Worm (Caenorhabditis elegans): ENCODE measurements around the gene T19D7.6.
A peak's percentile ranks its signal among the peaks of the same experiment; 100 is the strongest.

T19D7.6 gene

ce11 chrX:646493-646892 is 24.1 kb downstream of the T19D7.6 start:
- peak; percentile 20 for TF ChIP-seq crh-2 (tag; optimal IDR thresholded peaks at IDR 0.05)
- TF ChIP-seq fos-1 (tag; optimal IDR thresholded peaks at IDR 0.05) = peak; percentile 52
- peak; percentile 8 for TF ChIP-seq sma-9 (GFP tag; optimal IDR thresholded peaks at IDR 0.05)
- TF ChIP-seq sma-9 (tag; optimal IDR thresholded peaks at IDR 0.05) = no peak
- TF ChIP-seq lin-13 (GFP tag; optimal IDR thresholded peaks at IDR 0.05) = no peak
- no peak for TF ChIP-seq nhr-77 (tag; optimal IDR thresholded peaks at IDR 0.05)

- TF ChIP-seq elt-1 (tag; optimal IDR thresholded peaks at IDR 0.05) (no peak), nhr-21 (tag; optimal IDR thresholded peaks at IDR 0.05) (no peak), blmp-1 (tag; optimal IDR thresholded peaks at IDR 0.05; ENCODE audit: insufficient read depth) (no peak), lin-13 (GFP tag; optimal IDR thresholded peaks at IDR 0.05) (no peak), nhr-77 (tag; optimal IDR thresholded peaks at IDR 0.05) (no peak), nhr-11 (tag; optimal IDR thresholded peaks at IDR 0.05) (no peak), peb-1 (tag; optimal IDR thresholded peaks at IDR 0.05) (no peak), crh-2 (tag; optimal IDR thresholded peaks at IDR 0.05) (no peak), lsy-2 (tag; optimal IDR thresholded peaks at IDR 0.05) (no peak), unc-55 (GFP tag; optimal IDR thresholded peaks at IDR 0.05) (no peak), gmeb-1 (tag; optimal IDR thresholded peaks at IDR 0.05) (peak; percentile 36), nhr-10 (tag; optimal IDR thresholded peaks at IDR 0.05) (no peak), mdl-1 (tag; optimal IDR thresholded peaks at IDR 0.05) (no peak), lin-11 (tag; optimal IDR thresholded peaks at IDR 0.05) (no peak), F13H6.1 (tag; optimal IDR thresholded peaks at IDR 0.05) (peak; percentile 2), ztf-4 (tag; optimal IDR thresholded peaks at IDR 0.05) (no peak), sma-3 (GFP tag; optimal IDR thresholded peaks at IDR 0.05) (no peak), fos-1 (tag; optimal IDR thresholded peaks at IDR 0.05) (peak; percentile 75), ceh-82 (tag; optimal IDR thresholded peaks at IDR 0.05) (no peak), egl-27 (tag; optimal IDR thresholded peaks at IDR 0.05) (no peak)
Observed at ce11 chrX:645589-645988, 25.0 kb downstream of the T19D7.6 start.

DNA sequence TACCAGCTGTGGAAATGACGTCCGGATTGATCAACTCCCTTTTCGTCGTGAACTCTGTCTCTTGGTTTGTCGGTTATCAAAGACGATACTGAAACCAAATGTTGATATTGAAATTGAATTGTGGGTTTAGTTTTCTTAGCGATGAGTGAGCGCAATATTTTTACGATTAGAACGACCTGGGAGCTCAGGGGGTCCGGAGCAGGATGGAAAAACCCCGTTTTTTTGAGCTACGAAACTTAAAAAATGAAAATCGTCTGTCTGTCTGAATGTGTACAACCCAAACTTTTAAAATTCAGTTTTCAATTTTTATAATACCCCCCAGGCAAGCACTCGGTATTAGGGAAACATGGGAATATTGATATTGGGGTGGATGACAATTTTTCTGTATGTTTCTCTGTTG is 27.8 kb downstream of the T19D7.6 start:
- TF ChIP-seq unc-62 (GFP tag; optimal IDR thresholded peaks at IDR 0.05) (no peak), mbf-1 (tag; optimal IDR thresholded peaks at IDR 0.05) (no peak), C34F6.9 (tag; optimal IDR thresholded peaks at IDR 0.05) (no peak), nhr-12 (tag; optimal IDR thresholded peaks at IDR 0.05) (no peak), sem-4 (tag; optimal IDR thresholded peaks at IDR 0.05) (no peak), ceh-16 (tag; optimal IDR thresholded peaks at IDR 0.05) (no peak), ZK546.5 (tag; optimal IDR thresholded peaks at IDR 0.05) (no peak), ama-1 (optimal IDR thresholded peaks at IDR 0.05) (no peak)

- TF ChIP-seq sem-4 (tag; optimal IDR thresholded peaks at IDR 0.05) = no peak
- TF ChIP-seq ztf-4 (tag; optimal IDR thresholded peaks at IDR 0.05) = no peak
- TF ChIP-seq sma-9 (GFP tag; optimal IDR thresholded peaks at IDR 0.05) = no peak
- no peak for TF ChIP-seq sma-9 (tag; optimal IDR thresholded peaks at IDR 0.05)
- TF ChIP-seq mab-5 (tag; optimal IDR thresholded peaks at IDR 0.05) = no peak
- no peak for TF ChIP-seq mdl-1 (tag; optimal IDR thresholded peaks at IDR 0.05)
- no peak for TF ChIP-seq lsy-2 (tag; optimal IDR thresholded peaks at IDR 0.05)
Observed at ce11 chrX:641440-641839, 29.2 kb downstream of the T19D7.6 start, which contains the start of gene M6.11. TSS of gene M6.11 (minus strand) at chrX:641540.

- TF ChIP-seq sem-4 (tag; optimal IDR thresholded peaks at IDR 0.05) = no peak
- no peak for TF ChIP-seq lsy-2 (tag; optimal IDR thresholded peaks at IDR 0.05)
- no peak for TF ChIP-seq nhr-129 (tag; optimal IDR thresholded peaks at IDR 0.05)
- peak; percentile 28 for TF ChIP-seq fos-1 (tag; optimal IDR thresholded peaks at IDR 0.05)
Observed at ce11 chrX:637588-637987, 33.0 kb downstream of the T19D7.6 start.

ce11 chrX:636893-637292 is 33.7 kb downstream of the T19D7.6 start, which contains the start of gene pha-2:
TSS of gene pha-2 (minus strand) at chrX:636993.
- TF ChIP-seq nhr-129 (tag; optimal IDR thresholded peaks at IDR 0.05) (no peak), nhr-25 (tag; optimal IDR thresholded peaks at IDR 0.05) (no peak), aly-2 (tag; optimal IDR thresholded peaks at IDR 0.05) (no peak), elt-3 (tag; optimal IDR thresholded peaks at IDR 0.05) (no peak), fos-1 (tag; optimal IDR thresholded peaks at IDR 0.05) (no peak), nhr-77 (tag; optimal IDR thresholded peaks at IDR 0.05) (no peak), alr-1 (tag; optimal IDR thresholded peaks at IDR 0.05) (no peak), sma-3 (GFP tag; optimal IDR thresholded peaks at IDR 0.05) (no peak), unc-39 (tag; optimal IDR thresholded peaks at IDR 0.05) (no peak), ceh-16 (tag; optimal IDR thresholded peaks at IDR 0.05) (no peak), snpc-4 (tag; optimal IDR thresholded peaks at IDR 0.05) (no peak), nhr-12 (tag; optimal IDR thresholded peaks at IDR 0.05) (no peak), ceh-82 (tag; optimal IDR thresholded peaks at IDR 0.05) (no peak), lin-39 (tag; optimal IDR thresholded peaks at IDR 0.05) (no peak), nhr-11 (tag; optimal IDR thresholded peaks at IDR 0.05) (no peak)

Measured in whole organism, L2 larva.